Worm (Caenorhabditis elegans) whole organism, L1 larva: ENCODE measurements around the gene VY10G11R.1.
A peak's percentile ranks its signal among the peaks of the same experiment; 100 is the strongest.

Experiments used
- C34B4.2 ChIP-seq: sonication (generic microtip); optimal IDR thresholded peaks from 2 replicates; lab custom pipeline; 2017; ENCODE audit warnings: mild to moderate bottlenecking, missing genetic modification characterization, missing compliant biosample characterization
- F16B12.6 ChIP-seq: fragments of 150-350 bp; optimal IDR thresholded peaks from 2 replicates; lab custom pipeline; 2014; ENCODE audit warnings: missing biosample characterization, missing genetic modification characterization
- aha-1 ChIP-seq: fragments of 150-350 bp; optimal IDR thresholded peaks from 2 replicates; lab custom pipeline; 2014; ENCODE audit warnings: missing biosample characterization, missing genetic modification characterization
- alr-1 ChIP-seq: fragments of 200-800 bp; sonication (Bioruptor generic); optimal IDR thresholded peaks from 2 replicates; lab custom pipeline; 2018; ENCODE audit warnings: borderline replicate concordance, mild to moderate bottlenecking, missing genetic modification characterization, missing compliant biosample characterization
- ceh-63 ChIP-seq: fragments of 200-800 bp; sonication (Bioruptor generic); optimal IDR thresholded peaks from 2 replicates; lab custom pipeline; 2018; ENCODE audit warnings: mild to moderate bottlenecking, missing genetic modification characterization, missing compliant biosample characterization
- ceh-8 ChIP-seq: fragments of 200-800 bp; sonication (Bioruptor generic); optimal IDR thresholded peaks from 2 replicates; lab custom pipeline; 2018; ENCODE audit warnings: mild to moderate bottlenecking, missing genetic modification characterization, moderate library complexity, missing compliant biosample characterization
- ceh-88 ChIP-seq: fragments of 200-800 bp; sonication (Bioruptor generic); IDR thresholded peaks from 2 replicates; pipeline ENCODE4 v1.3.6; 2022; ENCODE audit warnings: missing genetic modification characterization, missing compliant biosample characterization
- ceh-90 ChIP-seq: sonication (generic microtip); optimal IDR thresholded peaks from 2 replicates; lab custom pipeline; 2016; ENCODE audit warnings: missing genetic modification characterization, missing compliant biosample characterization
- dsc-1 ChIP-seq: sonication (generic microtip); optimal IDR thresholded peaks from 2 replicates; lab custom pipeline; 2016; ENCODE audit warnings: mild to moderate bottlenecking, missing genetic modification characterization, missing compliant biosample characterization
- efl-3 ChIP-seq: fragments of 200-800 bp; sonication (Bioruptor generic); optimal IDR thresholded peaks from 2 replicates; lab custom pipeline; 2018; ENCODE audit warnings: mild to moderate bottlenecking, missing genetic modification characterization, missing compliant biosample characterization
- egl-13 ChIP-seq: sonication (generic microtip); optimal IDR thresholded peaks from 2 replicates; lab custom pipeline; 2016; ENCODE audit warnings: missing genotype, missing genetic modification reagents, missing genetic modification characterization, missing compliant biosample characterization
- elt-2 ChIP-seq: sonication (generic microtip); optimal IDR thresholded peaks from 2 replicates; lab custom pipeline; 2016; ENCODE audit warnings: missing genetic modification characterization, mild to moderate bottlenecking, inconsistent platforms, missing compliant biosample characterization, missing genetic modification reagents
- ets-5 ChIP-seq: fragments of 200-800 bp; sonication (Bioruptor generic); IDR thresholded peaks from 2 replicates; pipeline ENCODE4 v1.3.6; 2022; ENCODE audit warnings: missing genetic modification characterization, missing compliant biosample characterization
- fkh-10 ChIP-seq: sonication (generic microtip); optimal IDR thresholded peaks from 2 replicates; lab custom pipeline; 2017; ENCODE audit warnings: missing biosample characterization, missing genetic modification reagents, missing genetic modification characterization
- fkh-4 ChIP-seq: sonication (generic microtip); optimal IDR thresholded peaks from 2 replicates; lab custom pipeline; 2016; ENCODE audit warnings: missing compliant biosample characterization, missing genetic modification characterization, borderline replicate concordance
- fos-1 ChIP-seq: fragments of 150-350 bp; optimal IDR thresholded peaks from 2 replicates; lab custom pipeline; 2014; ENCODE audit warnings: missing biosample characterization, missing genetic modification characterization
- grh-1 ChIP-seq: fragments of 200-800 bp; sonication (Bioruptor generic); IDR thresholded peaks from 2 replicates; pipeline ENCODE4 v1.3.6; 2022; ENCODE audit warnings: missing genetic modification reagents, missing genetic modification characterization, missing compliant biosample characterization
- hlh-17 ChIP-seq: fragments of 200-800 bp; sonication (Bioruptor generic); optimal IDR thresholded peaks from 2 replicates; lab custom pipeline; 2018; ENCODE audit warnings: missing genetic modification characterization, mild to moderate bottlenecking, missing compliant biosample characterization, moderate library complexity, borderline replicate concordance
- hpl-2 ChIP-seq: fragments of 150-350 bp; optimal IDR thresholded peaks from 2 replicates; lab custom pipeline; 2014; ENCODE audit warnings: missing biosample characterization, missing genetic modification reagents, missing genetic modification characterization
- irx-1 ChIP-seq: sonication (generic microtip); optimal IDR thresholded peaks from 2 replicates; lab custom pipeline; 2016; ENCODE audit warnings: missing genetic modification characterization, missing compliant biosample characterization
- jun-1 ChIP-seq: fragments of 150-350 bp; optimal IDR thresholded peaks from 2 replicates; lab custom pipeline; 2014; ENCODE audit warnings: missing biosample characterization, missing genetic modification reagents, missing genetic modification characterization
- lin-14 ChIP-seq: fragments of 200-800 bp; sonication (Bioruptor generic); optimal IDR thresholded peaks from 2 replicates; lab custom pipeline; 2018; ENCODE audit warnings: mild to moderate bottlenecking, missing genetic modification characterization, moderate library complexity, missing compliant biosample characterization
- lin-39 ChIP-seq: fragments of 150-350 bp; optimal IDR thresholded peaks from 2 replicates; lab custom pipeline; 2014; ENCODE audit warnings: missing biosample characterization, missing genetic modification reagents, missing genetic modification characterization
- lir-3 ChIP-seq: sonication (generic microtip); optimal IDR thresholded peaks from 2 replicates; lab custom pipeline; 2016; ENCODE audit warnings: mild to moderate bottlenecking, missing genetic modification characterization, moderate library complexity, missing compliant biosample characterization; ENCODE audit not compliant: poor library complexity
- lsy-2 ChIP-seq, 2 experiments: fragments of 150-350 bp; optimal IDR thresholded peaks; 2 replicates each; lab custom pipeline; 2014; ENCODE audit warnings: missing biosample characterization in 2 of 2, missing genetic modification characterization in 2 of 2
- mab-9 ChIP-seq: fragments of 200-800 bp; sonication (Bioruptor generic); IDR thresholded peaks from 2 replicates; pipeline ENCODE4 v1.3.6; 2022; ENCODE audit warnings: missing genetic modification reagents, missing genetic modification characterization, missing compliant biosample characterization
- mdl-1 ChIP-seq, 2 experiments: fragments of 150-350 bp; optimal IDR thresholded peaks; 2 replicates each; lab custom pipeline; 2014 to 2017; ENCODE audit warnings: missing biosample characterization in 2 of 2, missing genetic modification characterization in 2 of 2, inconsistent platforms in 1 of 2
- mef-2 ChIP-seq: fragments of 150-350 bp; optimal IDR thresholded peaks from 2 replicates; lab custom pipeline; 2014; ENCODE audit warnings: missing biosample characterization, missing genetic modification characterization
- mep-1 ChIP-seq: fragments of 150-350 bp; optimal IDR thresholded peaks from 2 replicates; lab custom pipeline; 2014; ENCODE audit warnings: missing biosample characterization, missing genetic modification characterization
- nhr-11 ChIP-seq: fragments of 150-350 bp; optimal IDR thresholded peaks from 2 replicates; lab custom pipeline; 2014; ENCODE audit warnings: missing biosample characterization, missing genetic modification characterization
- nhr-12 ChIP-seq: sonication (generic microtip); optimal IDR thresholded peaks from 2 replicates; lab custom pipeline; 2017; ENCODE audit warnings: missing biosample characterization, missing genetic modification characterization
- nhr-20 ChIP-seq: sonication (generic microtip); optimal IDR thresholded peaks from 2 replicates; lab custom pipeline; 2016; ENCODE audit warnings: mild to moderate bottlenecking, missing genetic modification characterization, missing compliant biosample characterization
- nhr-28 ChIP-seq: fragments of 150-350 bp; optimal IDR thresholded peaks from 2 replicates; lab custom pipeline; 2014; ENCODE audit warnings: missing biosample characterization, missing genetic modification characterization
- nhr-76 ChIP-seq: sonication (generic microtip); optimal IDR thresholded peaks from 2 replicates; lab custom pipeline; 2017; ENCODE audit warnings: missing biosample characterization, missing genetic modification characterization
- nhr-85 ChIP-seq: sonication (generic microtip); peaks from one replicate; lab custom pipeline; 2016; ENCODE audit warnings: missing genetic modification characterization, inconsistent platforms, missing compliant biosample characterization
- nhr-90 ChIP-seq: sonication (generic microtip); optimal IDR thresholded peaks from 2 replicates; lab custom pipeline; 2016; ENCODE audit warnings: mild to moderate bottlenecking, missing genetic modification characterization, missing compliant biosample characterization; ENCODE audit not compliant: poor library complexity
- pag-3 ChIP-seq: sonication (generic microtip); optimal IDR thresholded peaks from 2 replicates; lab custom pipeline; 2017; ENCODE audit warnings: missing genetic modification characterization, mild to moderate bottlenecking, missing compliant biosample characterization, antibody characterized with exemption, borderline replicate concordance; ENCODE audit not compliant: insufficient read depth
- pax-3 ChIP-seq: fragments of 200-800 bp; sonication (Bioruptor generic); optimal IDR thresholded peaks from 2 replicates; lab custom pipeline; 2018; ENCODE audit warnings: mild to moderate bottlenecking, missing genetic modification characterization, moderate library complexity, missing compliant biosample characterization
- snpc-4 ChIP-seq: fragments of 150-350 bp; optimal IDR thresholded peaks from 2 replicates; lab custom pipeline; 2014; ENCODE audit warnings: missing biosample characterization, missing genetic modification characterization
- snu-23 ChIP-seq: sonication (generic microtip); optimal IDR thresholded peaks from 2 replicates; lab custom pipeline; 2016; ENCODE audit warnings: missing genetic modification characterization, missing compliant biosample characterization
- swsn-7 ChIP-seq: sonication (generic microtip); optimal IDR thresholded peaks from 2 replicates; lab custom pipeline; 2016; ENCODE audit warnings: missing genetic modification characterization, missing compliant biosample characterization
- tbx-2 ChIP-seq: sonication (generic microtip); optimal IDR thresholded peaks from 2 replicates; lab custom pipeline; 2016; ENCODE audit warnings: missing genetic modification characterization, missing compliant biosample characterization
- unc-130 ChIP-seq: fragments of 150-350 bp; optimal IDR thresholded peaks from 2 replicates; lab custom pipeline; 2017; ENCODE audit warnings: missing biosample characterization, missing genetic modification characterization, inconsistent platforms
- unc-98 ChIP-seq: fragments of 200-800 bp; sonication (Bioruptor generic); IDR thresholded peaks from 2 replicates; pipeline ENCODE4 v1.3.6; 2022; ENCODE audit warnings: missing genetic modification characterization, missing compliant biosample characterization
- xbp-1 ChIP-seq: sonication (generic microtip); optimal IDR thresholded peaks from 2 replicates; lab custom pipeline; 2016; ENCODE audit warnings: missing genetic modification characterization, missing compliant biosample characterization
- zag-1 ChIP-seq: fragments of 150-350 bp; optimal IDR thresholded peaks from 2 replicates; lab custom pipeline; 2014; ENCODE audit warnings: missing biosample characterization, missing genetic modification characterization
- ztf-11 ChIP-seq, 2 experiments: sonication (generic microtip); optimal IDR thresholded peaks; 2 replicates each; lab custom pipeline; 2016 to 2017; ENCODE audit warnings: missing genetic modification characterization in 2 of 2, missing biosample characterization in 1 of 2, missing compliant biosample characterization in 1 of 2
- ztf-4 ChIP-seq: fragments of 150-350 bp; optimal IDR thresholded peaks from 2 replicates; lab custom pipeline; 2014; ENCODE audit warnings: missing biosample characterization, missing genetic modification characterization

The VY10G11R.1 gene

ce11 chrIV:16492327-16492726, 21.5 kb upstream of the VY10G11R.1 start (continued):
- TF ChIP-seq ceh-8 (GFP tag; lab: Kevin White, UChicago) (peak; percentile 58), nhr-12 (no peak), nhr-28 (tag; lab: Kevin White, UChicago) (no peak), tbx-2 (tag; lab: Kevin White, UChicago) (peak; percentile 84), mdl-1 (tag; optimal IDR thresholded peaks at IDR 0.05; lab: Kevin White, UChicago) (peak in 1 of 2 experiments; percentile 75), mef-2 (tag; lab: Kevin White, UChicago) (peak; percentile 60), ztf-11 (tag; optimal IDR thresholded peaks at IDR 0.05; lab: Kevin White, UChicago) (peak in 1 of 2 experiments; percentile 71), unc-98 (no peak), nhr-20 (tag; lab: Kevin White, UChicago) (peak; percentile 91), egl-13 (tag; lab: Kevin White, UChicago) (peak; percentile 75), mep-1 (tag; lab: Kevin White, UChicago) (peak; percentile 81), fos-1 (tag; lab: Kevin White, UChicago) (peak; percentile 90), snu-23 (peak; percentile 91), C34B4.2 (no peak), lir-3 (tag; lab: Kevin White, UChicago) (no peak), ceh-90 (tag; lab: Kevin White, UChicago) (no peak), snpc-4 (tag; lab: Kevin White, UChicago) (peak; percentile 62), lin-39 (tag; lab: Kevin White, UChicago) (no peak), ztf-4 (tag; lab: Kevin White, UChicago) (peak; percentile 48), mab-9 (GFP tag; lab: Robert Waterston, UW) (peak; percentile 60; the same call in 1 of the 2 replicates), nhr-90 (tag; lab: Kevin White, UChicago) (peak; percentile 85), alr-1 (tag; lab: Kevin White, UChicago) (no peak), pax-3 (tag; lab: Kevin White, UChicago) (no peak), irx-1 (tag; lab: Kevin White, UChicago) (peak; percentile 4), aha-1 (tag; lab: Kevin White, UChicago) (peak; percentile 41), hpl-2 (GFP tag; lab: Kevin White, UChicago) (no peak), nhr-11 (tag; lab: Kevin White, UChicago) (no peak), xbp-1 (tag; lab: Kevin White, UChicago) (peak; percentile 73), grh-1 (GFP tag; lab: Robert Waterston, UW) (peak; percentile 43), efl-3 (GFP tag; lab: Kevin White, UChicago) (no peak), hlh-17 (no peak)

- TF ChIP-seq ceh-88, result peak; percentile 36; the same call in 1 of the 2 replicates
- TF ChIP-seq alr-1 (tag; lab: Kevin White, UChicago), result no peak
- TF ChIP-seq unc-98, result no peak
- TF ChIP-seq elt-2 (tag; lab: Kevin White, UChicago), result peak; percentile 20
- TF ChIP-seq ceh-63, result no peak
- peak; percentile 59 for TF ChIP-seq dsc-1 (tag; lab: Kevin White, UChicago)
- TF ChIP-seq nhr-76 (tag; lab: Kevin White, UChicago), result no peak
- no peak for TF ChIP-seq unc-130 (tag; lab: Kevin White, UChicago)
- TF ChIP-seq lsy-2 (tag; optimal IDR thresholded peaks at IDR 0.05; lab: Kevin White, UChicago), result peak; percentile 71 to 79
- TF ChIP-seq lin-14 (GFP tag; lab: Kevin White, UChicago), result peak; percentile 95
- TF ChIP-seq ceh-90 (tag; lab: Kevin White, UChicago), result peak; percentile 22
- no peak for TF ChIP-seq aha-1 (tag; lab: Kevin White, UChicago)
- TF ChIP-seq mep-1 (tag; lab: Kevin White, UChicago), result peak; percentile 16
- TF ChIP-seq jun-1 (tag; lab: Kevin White, UChicago), result peak; percentile 76
- TF ChIP-seq ztf-4 (tag; lab: Kevin White, UChicago), result peak; percentile 57
- no peak for TF ChIP-seq efl-3 (GFP tag; lab: Kevin White, UChicago)
- no peak for TF ChIP-seq C34B4.2
- peak; percentile 9 for TF ChIP-seq F16B12.6 (tag; lab: Kevin White, UChicago)
- TF ChIP-seq fkh-4 (tag; lab: Kevin White, UChicago), result no peak
- TF ChIP-seq nhr-20 (tag; lab: Kevin White, UChicago), result peak; percentile 77
- peak; percentile 56 for TF ChIP-seq nhr-85 (tag; lab: Kevin White, UChicago)
- TF ChIP-seq zag-1 (tag; lab: Kevin White, UChicago), result no peak
- no peak for TF ChIP-seq lir-3 (tag; lab: Kevin White, UChicago)
- TF ChIP-seq swsn-7 (tag; lab: Kevin White, UChicago), result peak; percentile 86
- no peak for TF ChIP-seq ceh-8 (GFP tag; lab: Kevin White, UChicago)
- TF ChIP-seq fkh-10, result peak; percentile 81
- peak; percentile 75 for TF ChIP-seq snu-23
- TF ChIP-seq pag-3 (tag; lab: Kevin White, UChicago), result no peak
- no peak for TF ChIP-seq ets-5 (GFP tag; lab: Robert Waterston, UW)
- TF ChIP-seq ztf-11 (tag; optimal IDR thresholded peaks at IDR 0.05; lab: Kevin White, UChicago), result peak in 1 of 2 experiments; percentile 39
Observed at ce11 chrIV:16491411-16492036, 20.7 kb upstream of the VY10G11R.1 start.
